Worm (Caenorhabditis elegans) whole organism, L1 larva: ENCODE measurements around the gene R08F11.4.

Experiments used
- C16A3.4 ChIP-seq: fragments of 150-350 bp; optimal IDR thresholded peaks from 2 replicates; lab custom pipeline; 2014; ENCODE audit warnings: missing biosample characterization, missing genetic modification characterization
- ama-1 ChIP-seq: fragments of 150-350 bp; optimal IDR thresholded peaks from 2 replicates; lab custom pipeline; 2014
- ceh-82 ChIP-seq, 3 experiments: fragments of 150-350 bp in 1 of 3; sonication (generic microtip) in 2 of 3; optimal IDR thresholded peaks; 2 replicates each; lab custom pipeline; 2014 to 2017; ENCODE audit warnings: missing biosample characterization in 3 of 3, missing genetic modification characterization in 3 of 3
- elt-2 ChIP-seq: sonication (generic microtip); optimal IDR thresholded peaks from 2 replicates; lab custom pipeline; 2016; ENCODE audit warnings: missing genetic modification characterization, mild to moderate bottlenecking, inconsistent platforms, missing compliant biosample characterization, missing genetic modification reagents
- jun-1 ChIP-seq: fragments of 150-350 bp; optimal IDR thresholded peaks from 2 replicates; lab custom pipeline; 2014; ENCODE audit warnings: missing biosample characterization, missing genetic modification reagents, missing genetic modification characterization
- lir-3 ChIP-seq: sonication (generic microtip); optimal IDR thresholded peaks from 2 replicates; lab custom pipeline; 2016; ENCODE audit warnings: mild to moderate bottlenecking, missing genetic modification characterization, moderate library complexity, missing compliant biosample characterization; ENCODE audit not compliant: poor library complexity
- nhr-11 ChIP-seq: fragments of 150-350 bp; optimal IDR thresholded peaks from 2 replicates; lab custom pipeline; 2014; ENCODE audit warnings: missing biosample characterization, missing genetic modification characterization
- nhr-12 ChIP-seq: sonication (generic microtip); optimal IDR thresholded peaks from 2 replicates; lab custom pipeline; 2017; ENCODE audit warnings: missing biosample characterization, missing genetic modification characterization
- nhr-237 ChIP-seq: fragments of 150-350 bp; optimal IDR thresholded peaks from 2 replicates; lab custom pipeline; 2014; ENCODE audit warnings: missing biosample characterization, missing genetic modification characterization
- nhr-28 ChIP-seq: fragments of 150-350 bp; optimal IDR thresholded peaks from 2 replicates; lab custom pipeline; 2014; ENCODE audit warnings: missing biosample characterization, missing genetic modification characterization
- tlp-1 ChIP-seq: fragments of 150-350 bp; optimal IDR thresholded peaks from 2 replicates; lab custom pipeline; 2014; ENCODE audit warnings: missing biosample characterization, missing genetic modification characterization
- zag-1 ChIP-seq: fragments of 150-350 bp; optimal IDR thresholded peaks from 2 replicates; lab custom pipeline; 2014; ENCODE audit warnings: missing biosample characterization, missing genetic modification characterization

- TF ChIP-seq elt-2 (tag; lab: Kevin White, UChicago), result no peak
- no peak for TF ChIP-seq nhr-28 (tag; lab: Kevin White, UChicago)
- no peak for TF ChIP-seq ama-1 (lab: Kevin White, UChicago)
- TF ChIP-seq ceh-82 (tag; optimal IDR thresholded peaks at IDR 0.05; lab: Kevin White, UChicago), result no peak
- no peak for TF ChIP-seq zag-1 (tag; lab: Kevin White, UChicago)
- TF ChIP-seq nhr-11 (tag; lab: Kevin White, UChicago), result no peak
- no peak for TF ChIP-seq nhr-237 (tag; lab: Kevin White, UChicago)
- TF ChIP-seq nhr-12 (tag; lab: Kevin White, UChicago), result no peak
- no peak for TF ChIP-seq jun-1 (tag; lab: Kevin White, UChicago)
- no peak for TF ChIP-seq lir-3
- no peak for TF ChIP-seq tlp-1
- no peak for TF ChIP-seq C16A3.4
Measured at ce11 chrV:3805499-3805898, at the start of gene R08F11.4.
